Worm (Caenorhabditis elegans) whole organism, L4 larva: ENCODE measurements around the gene R12B2.3.

Experiments
- F10B5.3 ChIP-seq: sonication (generic microtip); optimal IDR thresholded peaks from 2 replicates; lab custom pipeline; 2016; ENCODE audit warnings: mild to moderate bottlenecking, missing genetic modification characterization, missing compliant biosample characterization
- T20F7.1 ChIP-seq: fragments of 200-800 bp; sonication (Bioruptor generic); optimal IDR thresholded peaks from 2 replicates; lab custom pipeline; 2018; ENCODE audit warnings: mild to moderate bottlenecking, missing genetic modification characterization, missing compliant biosample characterization
- T26A8.4 ChIP-seq: fragments of 200-800 bp; sonication (Bioruptor generic); IDR thresholded peaks from 2 replicates; pipeline ENCODE4 v1.3.6; 2022; ENCODE audit warnings: missing genetic modification characterization, missing compliant biosample characterization
- Y48G9A.11 ChIP-seq: fragments of 200-800 bp; sonication (Bioruptor generic); IDR thresholded peaks from 2 replicates; pipeline ENCODE4 v1.3.6; 2022; ENCODE audit warnings: missing genetic modification reagents, missing genetic modification characterization, missing compliant biosample characterization
- ZK337.2 ChIP-seq: fragments of 200-800 bp; sonication (Bioruptor generic); IDR thresholded peaks from 2 replicates; pipeline ENCODE4 v1.3.6; 2022; ENCODE audit warnings: missing genetic modification reagents, missing genetic modification characterization, missing compliant biosample characterization
- aha-1 ChIP-seq: fragments of 150-350 bp; peaks from one replicate; lab custom pipeline; 2014; ENCODE audit warnings: missing biosample characterization, missing genetic modification characterization
- ceh-20 ChIP-seq: fragments of 200-800 bp; sonication (Bioruptor generic); IDR thresholded peaks from 2 replicates; pipeline ENCODE4 v1.3.6; 2022; ENCODE audit warnings: missing genetic modification reagents, missing genetic modification characterization, missing compliant biosample characterization
- ceh-28 ChIP-seq: fragments of 150-350 bp; optimal IDR thresholded peaks from 2 replicates; lab custom pipeline; 2014; ENCODE audit warnings: missing biosample characterization, missing genetic modification reagents, missing genetic modification characterization
- ceh-44 ChIP-seq: fragments of 200-800 bp; sonication (Bioruptor generic); IDR thresholded peaks from 2 replicates; pipeline ENCODE4 v1.3.6; 2022; ENCODE audit warnings: missing genetic modification reagents, missing genetic modification characterization, missing compliant biosample characterization
- ctbp-1 ChIP-seq: fragments of 200-800 bp; sonication (Bioruptor generic); IDR thresholded peaks from 2 replicates; pipeline ENCODE4 v1.3.6; 2022; ENCODE audit warnings: missing genetic modification reagents, missing genetic modification characterization, missing compliant biosample characterization
- daf-16 ChIP-seq, 3 experiments: sonication (generic microtip); optimal IDR thresholded peaks; 2 replicates each; lab custom pipeline; 2016 to 2017; ENCODE audit warnings: missing genetic modification characterization in 3 of 3, missing genetic modification reagents in 3 of 3, mild to moderate bottlenecking in 2 of 3, missing compliant biosample characterization in 2 of 3, missing biosample characterization in 1 of 3, moderate library complexity in 1 of 3
- daf-19 ChIP-seq: fragments of 200-800 bp; sonication (Bioruptor generic); conservative IDR thresholded peaks from 2 replicates; pipeline ENCODE4 v1.3.6; 2022; ENCODE audit warnings: missing genetic modification characterization, missing compliant biosample characterization
- dmd-6 ChIP-seq: fragments of 200-800 bp; sonication (Bioruptor generic); IDR thresholded peaks from 2 replicates; pipeline ENCODE4 v1.3.6; 2022; ENCODE audit warnings: missing genetic modification reagents, missing genetic modification characterization, missing compliant biosample characterization
- dmd-8 ChIP-seq: fragments of 200-800 bp; sonication (Bioruptor generic); IDR thresholded peaks from 2 replicates; pipeline ENCODE4 v1.3.6; 2022; ENCODE audit warnings: missing genetic modification characterization, missing compliant biosample characterization
- dve-1 ChIP-seq: sonication (generic microtip); optimal IDR thresholded peaks from 2 replicates; lab custom pipeline; 2017; ENCODE audit warnings: antibody characterized with exemption, mild to moderate bottlenecking, missing genetic modification characterization, missing compliant biosample characterization; ENCODE audit not compliant: insufficient read depth
- egl-27 ChIP-seq: sonication (generic microtip); optimal IDR thresholded peaks from 3 replicates; lab custom pipeline; 2017; ENCODE audit warnings: missing biosample characterization, missing genetic modification reagents, missing genetic modification characterization
- egl-43 ChIP-seq: fragments of 200-800 bp; sonication (Bioruptor generic); IDR thresholded peaks from 2 replicates; pipeline ENCODE4 v1.3.6; 2022; ENCODE audit warnings: missing genetic modification reagents, missing genetic modification characterization, missing compliant biosample characterization
- hif-1 ChIP-seq, 2 experiments: sonication (generic microtip); optimal IDR thresholded peaks; 2 replicates each; lab custom pipeline; 2016 to 2017; ENCODE audit warnings: missing compliant biosample characterization in 2 of 2, missing genetic modification characterization in 2 of 2, missing genetic modification reagents in 2 of 2, missing genotype in 2 of 2, mild to moderate bottlenecking in 1 of 2
- hlh-11 ChIP-seq: fragments of 200-800 bp; sonication (Bioruptor generic); optimal IDR thresholded peaks from 2 replicates; lab custom pipeline; 2018; ENCODE audit warnings: mild to moderate bottlenecking, missing genetic modification characterization, missing compliant biosample characterization
- hlh-30 ChIP-seq: sonication (generic microtip); optimal IDR thresholded peaks from 2 replicates; lab custom pipeline; 2017; ENCODE audit warnings: antibody characterized with exemption, mild to moderate bottlenecking, missing genetic modification characterization, missing compliant biosample characterization; ENCODE audit not compliant: insufficient read depth
- lim-7 ChIP-seq: fragments of 200-800 bp; sonication (Bioruptor generic); IDR thresholded peaks from 2 replicates; pipeline ENCODE4 v1.3.6; 2022; ENCODE audit warnings: missing genetic modification characterization, missing compliant biosample characterization
- lin-1 ChIP-seq: fragments of 200-800 bp; sonication (Bioruptor generic); IDR thresholded peaks from 2 replicates; pipeline ENCODE4 v1.3.6; 2022; ENCODE audit warnings: missing genetic modification reagents, missing genetic modification characterization, missing compliant biosample characterization
- mes-2 ChIP-seq: sonication (generic microtip); optimal IDR thresholded peaks from 2 replicates; lab custom pipeline; 2016; ENCODE audit warnings: missing genotype, mild to moderate bottlenecking, missing genetic modification characterization, missing compliant biosample characterization; ENCODE audit not compliant: poor library complexity, severe bottlenecking
- mxl-2 ChIP-seq: fragments of 200-800 bp; sonication (Bioruptor generic); conservative IDR thresholded peaks from 2 replicates; pipeline ENCODE4 v1.3.6; 2022; ENCODE audit warnings: missing genetic modification reagents, missing genetic modification characterization, missing compliant biosample characterization
- mxl-3 ChIP-seq: fragments of 200-800 bp; sonication (Bioruptor generic); optimal IDR thresholded peaks from 2 replicates; lab custom pipeline; 2018; ENCODE audit warnings: mild to moderate bottlenecking, missing genetic modification characterization, missing compliant biosample characterization
- nhr-10 ChIP-seq: fragments of 150-350 bp; optimal IDR thresholded peaks from 2 replicates; lab custom pipeline; 2014; ENCODE audit warnings: missing biosample characterization, missing genetic modification characterization
- nhr-11 ChIP-seq: fragments of 150-350 bp; optimal IDR thresholded peaks from 2 replicates; lab custom pipeline; 2014; ENCODE audit warnings: missing biosample characterization, missing genetic modification characterization
- nhr-237 ChIP-seq: sonication (generic microtip); optimal IDR thresholded peaks from 2 replicates; lab custom pipeline; 2017; ENCODE audit warnings: missing biosample characterization, missing genetic modification characterization
- nhr-25 ChIP-seq: sonication (generic microtip); optimal IDR thresholded peaks from 2 replicates; lab custom pipeline; 2017; ENCODE audit warnings: missing genetic modification characterization, mild to moderate bottlenecking, missing compliant biosample characterization, antibody characterized with exemption, moderate library complexity, borderline replicate concordance; ENCODE audit not compliant: insufficient read depth
- nhr-28 ChIP-seq: fragments of 150-350 bp; optimal IDR thresholded peaks from 2 replicates; lab custom pipeline; 2014; ENCODE audit warnings: missing biosample characterization, missing genetic modification characterization
- nhr-6 ChIP-seq: fragments of 150-350 bp; optimal IDR thresholded peaks from 2 replicates; lab custom pipeline; 2014; ENCODE audit warnings: missing biosample characterization, missing genetic modification characterization
- pha-4 ChIP-seq, 2 experiments: fragments of 150-350 bp in 1 of 2; fragments of 200-800 bp in 1 of 2; sonication (Bioruptor generic) in 1 of 2; IDR thresholded peaks in 1 of 2; optimal IDR thresholded peaks in 1 of 2; 2 replicates each; pipeline versions ENCODE4 v1.3.6 to Lab custom; 2014 to 2022; ENCODE audit warnings: missing genetic modification characterization in 2 of 2, missing genetic modification reagents in 2 of 2, missing biosample characterization in 1 of 2, missing compliant biosample characterization in 1 of 2
- php-3 ChIP-seq: fragments of 200-800 bp; sonication (Bioruptor generic); IDR thresholded peaks from 2 replicates; pipeline ENCODE4 v1.3.6; 2022; ENCODE audit warnings: missing genetic modification reagents, missing genetic modification characterization, missing compliant biosample characterization
- pqm-1 ChIP-seq: sonication (generic microtip); optimal IDR thresholded peaks from 2 replicates; lab custom pipeline; 2017; ENCODE audit warnings: missing biosample characterization, missing genetic modification characterization
- skn-1 ChIP-seq: fragments of 150-350 bp; optimal IDR thresholded peaks from 2 replicates; lab custom pipeline; 2014; ENCODE audit warnings: missing biosample characterization, missing genetic modification characterization
- spr-3 ChIP-seq: fragments of 200-800 bp; sonication (Bioruptor generic); optimal IDR thresholded peaks from 2 replicates; lab custom pipeline; 2018; ENCODE audit warnings: mild to moderate bottlenecking, missing genetic modification characterization, missing compliant biosample characterization
- zfp-3 ChIP-seq: fragments of 200-800 bp; sonication (Bioruptor generic); conservative IDR thresholded peaks from 2 replicates; pipeline ENCODE4 v1.3.6; 2022; ENCODE audit warnings: missing genetic modification reagents, missing genetic modification characterization, missing compliant biosample characterization

R12B2.3 gene

ce11 chrIII:5813501-5813900 lies 8.1 kb downstream of the R12B2.3 start (continued):
- no peak for TF ChIP-seq skn-1 (tag; lab: Kevin White, UChicago)
- no peak for TF ChIP-seq daf-16 (GFP tag; optimal IDR thresholded peaks at IDR 0.05; lab: Kevin White, UChicago)
- TF ChIP-seq daf-16 (tag; optimal IDR thresholded peaks at IDR 0.05; lab: Kevin White, UChicago), result peak; percentile 28
- no peak for TF ChIP-seq dmd-8
- peak; percentile 9 for TF ChIP-seq hlh-30
- TF ChIP-seq nhr-6, result no peak
- no peak for TF ChIP-seq spr-3 (GFP tag; lab: Kevin White, UChicago)
- no peak for TF ChIP-seq mxl-2
- TF ChIP-seq nhr-10 (tag; lab: Kevin White, UChicago), result no peak
- no peak for TF ChIP-seq T20F7.1 (GFP tag; lab: Kevin White, UChicago)
- no peak for TF ChIP-seq egl-27 (tag; lab: Kevin White, UChicago)
- TF ChIP-seq ZK337.2 (GFP tag; lab: Robert Waterston, UW), result no peak

DNA sequence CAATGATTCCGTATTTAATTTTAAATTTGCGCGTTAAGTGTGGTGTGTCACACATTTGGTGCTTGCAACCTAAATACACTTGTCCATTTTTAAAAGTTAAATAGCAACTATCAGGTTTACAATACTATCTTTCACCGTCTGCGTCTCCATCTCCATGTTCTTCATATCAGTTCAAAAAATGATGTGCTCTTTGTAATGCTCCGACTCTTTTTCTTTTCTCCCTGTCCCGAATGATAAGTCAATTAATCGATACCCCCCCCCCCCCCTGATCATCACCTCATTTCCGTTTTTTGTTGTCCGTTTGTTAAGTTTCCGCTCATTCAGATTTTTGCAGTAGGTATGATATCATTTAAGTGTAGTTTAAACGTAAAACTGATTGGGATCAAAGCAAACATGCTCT lies 8.7 kb downstream of the R12B2.3 start:
- peak; percentile 27 for TF ChIP-seq hlh-11
- no peak for TF ChIP-seq Y48G9A.11 (GFP tag; lab: Robert Waterston, UW)
- TF ChIP-seq ZK337.2 (GFP tag; lab: Robert Waterston, UW), result no peak
- TF ChIP-seq dve-1, result peak; percentile 40
- no peak for TF ChIP-seq ceh-28 (tag; lab: Kevin White, UChicago)
- peak; percentile 53; the same call in 1 of the 2 replicates for TF ChIP-seq lin-1 (GFP tag; lab: Robert Waterston, UW)
- TF ChIP-seq pqm-1 (tag; lab: Kevin White, UChicago), result peak; percentile 57
- no peak for TF ChIP-seq daf-16 (GFP tag; optimal IDR thresholded peaks at IDR 0.05; lab: Kevin White, UChicago)
- peak; percentile 22 for TF ChIP-seq daf-16 (tag; optimal IDR thresholded peaks at IDR 0.05; lab: Kevin White, UChicago)
- TF ChIP-seq php-3, result peak; percentile 26; the same call in 1 of the 2 replicates
- peak; percentile 62 for TF ChIP-seq dmd-6 (GFP tag; lab: Robert Waterston, UW)
- TF ChIP-seq nhr-28, result peak; percentile 47

- TF ChIP-seq aha-1 (tag; lab: Kevin White, UChicago) (no peak), hif-1 (tag; optimal IDR thresholded peaks at IDR 0.05; lab: Kevin White, UChicago) (no peak), nhr-28 (peak; percentile 45), zfp-3 (GFP tag; lab: Robert Waterston, UW) (no peak), F10B5.3 (tag; lab: Kevin White, UChicago) (no peak), dmd-6 (GFP tag; lab: Robert Waterston, UW) (peak; percentile 21; the same call in 1 of the 2 replicates), dve-1 (no peak), mes-2 (tag; lab: Kevin White, UChicago) (peak; percentile 43), nhr-237 (tag; lab: Kevin White, UChicago) (no peak), hlh-11 (peak; percentile 76), nhr-11 (tag; lab: Kevin White, UChicago) (no peak), egl-43 (GFP tag; lab: Robert Waterston, UW) (no peak), Y48G9A.11 (GFP tag; lab: Robert Waterston, UW) (no peak), ceh-44 (GFP tag; lab: Robert Waterston, UW) (no peak), lim-7 (no peak), T26A8.4 (GFP tag; lab: Robert Waterston, UW) (0 out of 2 replicates have a peak, but pooled peaks have one; percentile 17), pha-4 (GFP tag; IDR thresholded peaks at IDR 0.05; lab: Robert Waterston, UW) (no peak), pha-4 (tag; optimal IDR thresholded peaks at IDR 0.05; lab: Kevin White, UChicago) (no peak), daf-16 (GFP tag; optimal IDR thresholded peaks at IDR 0.05; lab: Kevin White, UChicago) (no peak), daf-16 (tag; optimal IDR thresholded peaks at IDR 0.05; lab: Kevin White, UChicago) (peak; percentile 18), nhr-6 (no peak), ctbp-1 (GFP tag; lab: Robert Waterston, UW) (no peak), mxl-3 (GFP tag; lab: Kevin White, UChicago) (peak; percentile 30), daf-19 (no peak), ceh-20 (GFP tag; lab: Robert Waterston, UW) (peak; percentile 56; the same call in 1 of the 2 replicates), pqm-1 (tag; lab: Kevin White, UChicago) (no peak), nhr-25 (tag; lab: Kevin White, UChicago) (no peak)
- TF ChIP-seq, all 104 proteins: peak for 8
Measured at ce11 chrIII:5814799-5815198, 9.4 kb downstream of the R12B2.3 start, which contains the start of gene R12B2.7. R12B2.7 (plus strand) TSS chrIII:5815045.
